Worm (Caenorhabditis elegans) whole organism, L1 larva: ENCODE data around the gene cdk-4.

Source experiments
- C04F5.9 ChIP-seq: sonication (generic microtip); optimal IDR thresholded peaks from 2 replicates; lab custom pipeline; 2016; ENCODE audit warnings: missing genetic modification characterization, missing compliant biosample characterization
- C16A3.4 ChIP-seq: fragments of 150-350 bp; optimal IDR thresholded peaks from 2 replicates; lab custom pipeline; 2014; ENCODE audit warnings: missing biosample characterization, missing genetic modification characterization
- C34B4.2 ChIP-seq: sonication (generic microtip); optimal IDR thresholded peaks from 2 replicates; lab custom pipeline; 2017; ENCODE audit warnings: mild to moderate bottlenecking, missing genetic modification characterization, missing compliant biosample characterization
- F16B12.6 ChIP-seq: fragments of 150-350 bp; optimal IDR thresholded peaks from 2 replicates; lab custom pipeline; 2014; ENCODE audit warnings: missing biosample characterization, missing genetic modification characterization
- Y116A8C.19 ChIP-seq: sonication (generic microtip); optimal IDR thresholded peaks from 2 replicates; lab custom pipeline; 2016; ENCODE audit warnings: missing compliant biosample characterization, missing genetic modification characterization, borderline replicate concordance
- alr-1 ChIP-seq: fragments of 200-800 bp; sonication (Bioruptor generic); optimal IDR thresholded peaks from 2 replicates; lab custom pipeline; 2018; ENCODE audit warnings: borderline replicate concordance, mild to moderate bottlenecking, missing genetic modification characterization, missing compliant biosample characterization
- aly-2 ChIP-seq: fragments of 150-350 bp; optimal IDR thresholded peaks from 2 replicates; lab custom pipeline; 2014; ENCODE audit warnings: missing biosample characterization, missing genetic modification characterization
- ama-1 ChIP-seq: fragments of 150-350 bp; optimal IDR thresholded peaks from 2 replicates; lab custom pipeline; 2014
- blmp-1 ChIP-seq: fragments of 150-350 bp; optimal IDR thresholded peaks from 2 replicates; lab custom pipeline; 2014; ENCODE audit warnings: missing biosample characterization, missing genetic modification characterization
- ceh-63 ChIP-seq: fragments of 200-800 bp; sonication (Bioruptor generic); optimal IDR thresholded peaks from 2 replicates; lab custom pipeline; 2018; ENCODE audit warnings: mild to moderate bottlenecking, missing genetic modification characterization, missing compliant biosample characterization
- ceh-8 ChIP-seq: fragments of 200-800 bp; sonication (Bioruptor generic); optimal IDR thresholded peaks from 2 replicates; lab custom pipeline; 2018; ENCODE audit warnings: mild to moderate bottlenecking, missing genetic modification characterization, moderate library complexity, missing compliant biosample characterization
- ceh-82 ChIP-seq, 3 experiments: fragments of 150-350 bp in 1 of 3; sonication (generic microtip) in 2 of 3; optimal IDR thresholded peaks; 2 replicates each; lab custom pipeline; 2014 to 2017; ENCODE audit warnings: missing biosample characterization in 3 of 3, missing genetic modification characterization in 3 of 3
- ceh-88 ChIP-seq: fragments of 200-800 bp; sonication (Bioruptor generic); IDR thresholded peaks from 2 replicates; pipeline ENCODE4 v1.3.6; 2022; ENCODE audit warnings: missing genetic modification characterization, missing compliant biosample characterization
- dsc-1 ChIP-seq: sonication (generic microtip); optimal IDR thresholded peaks from 2 replicates; lab custom pipeline; 2016; ENCODE audit warnings: mild to moderate bottlenecking, missing genetic modification characterization, missing compliant biosample characterization
- efl-1 ChIP-seq, 4 experiments: fragments of 150-350 bp; optimal IDR thresholded peaks in 3 of 4; peaks in 1 of 4; 1 replicate in 1 of 4; 2 replicates in 3 of 4; lab custom pipeline; 2014; ENCODE audit warnings: missing biosample characterization in 2 of 4, missing genetic modification characterization in 2 of 4, missing genetic modification reagents in 2 of 4
- efl-3 ChIP-seq: fragments of 200-800 bp; sonication (Bioruptor generic); optimal IDR thresholded peaks from 2 replicates; lab custom pipeline; 2018; ENCODE audit warnings: mild to moderate bottlenecking, missing genetic modification characterization, missing compliant biosample characterization
- egl-27 ChIP-seq, 2 experiments: fragments of 150-350 bp in 1 of 2; sonication (generic microtip); optimal IDR thresholded peaks; 3 replicates each; lab custom pipeline; 2017 to 2018; ENCODE audit warnings: missing biosample characterization in 2 of 2, missing genetic modification characterization in 2 of 2, missing genetic modification reagents in 2 of 2
- fkh-4 ChIP-seq: sonication (generic microtip); optimal IDR thresholded peaks from 2 replicates; lab custom pipeline; 2016; ENCODE audit warnings: missing compliant biosample characterization, missing genetic modification characterization, borderline replicate concordance
- hlh-4 ChIP-seq: sonication (generic microtip); optimal IDR thresholded peaks from 2 replicates; lab custom pipeline; 2016; ENCODE audit warnings: mild to moderate bottlenecking, missing genetic modification characterization, missing compliant biosample characterization
- hpl-2 ChIP-seq: fragments of 150-350 bp; optimal IDR thresholded peaks from 2 replicates; lab custom pipeline; 2014; ENCODE audit warnings: missing biosample characterization, missing genetic modification reagents, missing genetic modification characterization
- irx-1 ChIP-seq: sonication (generic microtip); optimal IDR thresholded peaks from 2 replicates; lab custom pipeline; 2016; ENCODE audit warnings: missing genetic modification characterization, missing compliant biosample characterization
- isw-1 ChIP-seq: fragments of 200-800 bp; sonication (Bioruptor generic); IDR thresholded peaks from 2 replicates; pipeline ENCODE4 v1.3.6; 2022; ENCODE audit warnings: missing genetic modification characterization, missing compliant biosample characterization
- jun-1 ChIP-seq: fragments of 150-350 bp; optimal IDR thresholded peaks from 2 replicates; lab custom pipeline; 2014; ENCODE audit warnings: missing biosample characterization, missing genetic modification reagents, missing genetic modification characterization
- lin-14 ChIP-seq: fragments of 200-800 bp; sonication (Bioruptor generic); optimal IDR thresholded peaks from 2 replicates; lab custom pipeline; 2018; ENCODE audit warnings: mild to moderate bottlenecking, missing genetic modification characterization, moderate library complexity, missing compliant biosample characterization
- lin-15B ChIP-seq: fragments of 150-350 bp; sonication (generic microtip); optimal IDR thresholded peaks from 3 replicates; lab custom pipeline; 2014; ENCODE audit warnings: missing biosample characterization, missing genetic modification characterization
- lin-35 ChIP-seq, 2 experiments: fragments of 150-350 bp; optimal IDR thresholded peaks; 2 replicates each; lab custom pipeline; 2014; ENCODE audit warnings: missing biosample characterization in 2 of 2, missing genetic modification characterization in 2 of 2, missing genetic modification reagents in 2 of 2
- lin-39 ChIP-seq: fragments of 150-350 bp; optimal IDR thresholded peaks from 2 replicates; lab custom pipeline; 2014; ENCODE audit warnings: missing biosample characterization, missing genetic modification reagents, missing genetic modification characterization
- lsy-2 ChIP-seq, 2 experiments: fragments of 150-350 bp; optimal IDR thresholded peaks; 2 replicates each; lab custom pipeline; 2014; ENCODE audit warnings: missing biosample characterization in 2 of 2, missing genetic modification characterization in 2 of 2
- mab-9 ChIP-seq: fragments of 200-800 bp; sonication (Bioruptor generic); IDR thresholded peaks from 2 replicates; pipeline ENCODE4 v1.3.6; 2022; ENCODE audit warnings: missing genetic modification reagents, missing genetic modification characterization, missing compliant biosample characterization
- mdl-1 ChIP-seq, 2 experiments: fragments of 150-350 bp; optimal IDR thresholded peaks; 2 replicates each; lab custom pipeline; 2014 to 2017; ENCODE audit warnings: missing biosample characterization in 2 of 2, missing genetic modification characterization in 2 of 2, inconsistent platforms in 1 of 2
- mep-1 ChIP-seq: fragments of 150-350 bp; optimal IDR thresholded peaks from 2 replicates; lab custom pipeline; 2014; ENCODE audit warnings: missing biosample characterization, missing genetic modification characterization
- nhr-12 ChIP-seq: sonication (generic microtip); optimal IDR thresholded peaks from 2 replicates; lab custom pipeline; 2017; ENCODE audit warnings: missing biosample characterization, missing genetic modification characterization
- nhr-19 ChIP-seq: fragments of 200-800 bp; sonication (Bioruptor generic); conservative IDR thresholded peaks from 2 replicates; pipeline ENCODE4 v1.3.6; 2022; ENCODE audit warnings: missing genetic modification characterization, missing compliant biosample characterization
- nhr-20 ChIP-seq: sonication (generic microtip); optimal IDR thresholded peaks from 2 replicates; lab custom pipeline; 2016; ENCODE audit warnings: mild to moderate bottlenecking, missing genetic modification characterization, missing compliant biosample characterization
- nhr-237 ChIP-seq: fragments of 150-350 bp; optimal IDR thresholded peaks from 2 replicates; lab custom pipeline; 2014; ENCODE audit warnings: missing biosample characterization, missing genetic modification characterization
- nhr-47 ChIP-seq: sonication (generic microtip); optimal IDR thresholded peaks from 2 replicates; lab custom pipeline; 2016; ENCODE audit warnings: mild to moderate bottlenecking, missing genetic modification characterization, moderate library complexity, missing compliant biosample characterization
- nhr-77 ChIP-seq: fragments of 150-350 bp; optimal IDR thresholded peaks from 2 replicates; lab custom pipeline; 2014; ENCODE audit warnings: missing biosample characterization, missing genetic modification characterization
- nhr-84 ChIP-seq: sonication (generic microtip); optimal IDR thresholded peaks from 2 replicates; lab custom pipeline; 2017; ENCODE audit warnings: missing biosample characterization, missing genetic modification characterization
- nhr-85 ChIP-seq: sonication (generic microtip); peaks from one replicate; lab custom pipeline; 2016; ENCODE audit warnings: missing genetic modification characterization, inconsistent platforms, missing compliant biosample characterization
- nhr-90 ChIP-seq: sonication (generic microtip); optimal IDR thresholded peaks from 2 replicates; lab custom pipeline; 2016; ENCODE audit warnings: mild to moderate bottlenecking, missing genetic modification characterization, missing compliant biosample characterization; ENCODE audit not compliant: poor library complexity
- pax-3 ChIP-seq: fragments of 200-800 bp; sonication (Bioruptor generic); optimal IDR thresholded peaks from 2 replicates; lab custom pipeline; 2018; ENCODE audit warnings: mild to moderate bottlenecking, missing genetic modification characterization, moderate library complexity, missing compliant biosample characterization
- pqm-1 ChIP-seq: sonication (generic microtip); optimal IDR thresholded peaks from 3 replicates; lab custom pipeline; 2017; ENCODE audit warnings: missing biosample characterization, missing genetic modification characterization
- skn-1 ChIP-seq: fragments of 150-350 bp; optimal IDR thresholded peaks from 2 replicates; lab custom pipeline; 2014; ENCODE audit warnings: missing biosample characterization, missing genetic modification characterization
- snu-23 ChIP-seq: sonication (generic microtip); optimal IDR thresholded peaks from 2 replicates; lab custom pipeline; 2016; ENCODE audit warnings: missing genetic modification characterization, missing compliant biosample characterization
- sptf-1 ChIP-seq: fragments of 150-350 bp; optimal IDR thresholded peaks from 2 replicates; lab custom pipeline; 2014; ENCODE audit warnings: missing biosample characterization, missing genetic modification characterization
- tbx-2 ChIP-seq: sonication (generic microtip); optimal IDR thresholded peaks from 2 replicates; lab custom pipeline; 2016; ENCODE audit warnings: missing genetic modification characterization, missing compliant biosample characterization
- unc-130 ChIP-seq: fragments of 150-350 bp; optimal IDR thresholded peaks from 2 replicates; lab custom pipeline; 2017; ENCODE audit warnings: missing biosample characterization, missing genetic modification characterization, inconsistent platforms
- unc-86 ChIP-seq: sonication (generic microtip); optimal IDR thresholded peaks from 2 replicates; lab custom pipeline; 2016; ENCODE audit warnings: missing genetic modification characterization, missing compliant biosample characterization
- xbp-1 ChIP-seq: sonication (generic microtip); optimal IDR thresholded peaks from 2 replicates; lab custom pipeline; 2016; ENCODE audit warnings: missing genetic modification characterization, missing compliant biosample characterization
- ztf-11 ChIP-seq, 2 experiments: sonication (generic microtip); optimal IDR thresholded peaks; 2 replicates each; lab custom pipeline; 2016 to 2017; ENCODE audit warnings: missing genetic modification characterization in 2 of 2, missing biosample characterization in 1 of 2, missing compliant biosample characterization in 1 of 2
- ztf-4 ChIP-seq: fragments of 150-350 bp; optimal IDR thresholded peaks from 2 replicates; lab custom pipeline; 2014; ENCODE audit warnings: missing biosample characterization, missing genetic modification characterization

The cdk-4 gene

DNA sequence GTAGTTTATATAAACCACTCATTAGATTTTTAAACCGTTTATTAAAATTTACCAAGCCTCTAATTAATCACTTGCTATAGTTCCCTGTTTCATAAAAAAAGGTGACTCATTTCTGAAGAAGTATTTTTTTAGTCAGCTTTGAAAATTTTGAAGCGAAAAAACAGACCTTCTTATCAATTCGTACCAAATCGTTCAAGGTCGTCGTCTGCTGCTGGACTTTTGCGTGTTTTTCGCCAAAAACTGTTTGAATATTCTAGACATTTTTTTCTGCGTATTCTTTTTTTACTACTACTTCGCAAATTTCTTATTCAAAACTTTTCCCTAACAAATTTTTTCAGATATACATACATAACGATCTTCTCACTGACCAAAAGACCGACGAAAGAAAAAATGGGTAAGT is 23.5 kb upstream of the cdk-4 start, which contains the start of gene cah-4:
Gene cah-4 (plus strand): TSS at position 339 of the 400 bp plus-strand sequence.
- peak; percentile 35 for TF ChIP-seq ama-1
- TF ChIP-seq pax-3 = no peak
- TF ChIP-seq nhr-85 = peak; percentile 63
- no peak for TF ChIP-seq ztf-11 (tag; optimal IDR thresholded peaks at IDR 0.05; lab: Kevin White, UChicago)

DNA sequence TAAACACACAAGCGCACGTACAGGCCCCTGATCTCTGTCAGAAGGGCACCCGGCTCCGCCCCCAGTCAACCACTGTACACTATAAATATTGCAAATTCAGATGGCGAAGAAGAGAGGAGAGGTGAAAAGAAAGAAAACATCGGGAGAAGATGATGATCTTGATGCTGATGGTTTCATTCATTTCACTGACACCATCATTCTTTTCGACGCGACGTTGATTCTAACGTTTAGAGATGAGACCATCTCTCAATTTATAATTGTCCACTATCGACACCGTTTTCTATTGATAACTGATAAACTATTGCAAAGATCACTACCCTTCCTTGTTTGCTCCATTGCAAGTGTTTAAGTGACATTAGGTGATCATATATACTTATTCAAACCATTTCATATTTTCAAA is 22.6 kb upstream of the cdk-4 start:
- TF ChIP-seq F16B12.6 (tag; lab: Kevin White, UChicago) = no peak
- no peak for TF ChIP-seq fkh-4
- TF ChIP-seq snu-23 (GFP tag; lab: Kevin White, UChicago) = peak; percentile 57
- peak; percentile 55 for TF ChIP-seq nhr-47 (tag; lab: Kevin White, UChicago)
- TF ChIP-seq sptf-1 (tag; lab: Kevin White, UChicago) = no peak
- TF ChIP-seq nhr-77 (tag; lab: Kevin White, UChicago) = no peak
- TF ChIP-seq C16A3.4 (tag; lab: Kevin White, UChicago) = peak; percentile 18
- TF ChIP-seq lin-14 (GFP tag; lab: Kevin White, UChicago) = peak; percentile 55
- no peak for TF ChIP-seq ceh-82 (tag; optimal IDR thresholded peaks at IDR 0.05; lab: Kevin White, UChicago)
- no peak for TF ChIP-seq jun-1 (tag; lab: Kevin White, UChicago)
- no peak for TF ChIP-seq ztf-11 (tag; optimal IDR thresholded peaks at IDR 0.05; lab: Kevin White, UChicago)
- TF ChIP-seq tbx-2 (tag; lab: Kevin White, UChicago) = peak; percentile 56
- no peak for TF ChIP-seq ceh-63
- no peak for TF ChIP-seq mdl-1 (tag; optimal IDR thresholded peaks at IDR 0.05; lab: Kevin White, UChicago)
- TF ChIP-seq ztf-4 (tag; lab: Kevin White, UChicago) = no peak
- TF ChIP-seq lin-15B (tag; lab: Kevin White, UChicago) = no peak
- no peak for TF ChIP-seq nhr-237 (tag; lab: Kevin White, UChicago)
- TF ChIP-seq ceh-8 (GFP tag; lab: Kevin White, UChicago) = no peak
- no peak for TF ChIP-seq egl-27 (tag; optimal IDR thresholded peaks at IDR 0.05; lab: Kevin White, UChicago)
- peak; percentile 70 for TF ChIP-seq nhr-20 (tag; lab: Kevin White, UChicago)
- no peak for TF ChIP-seq irx-1 (tag; lab: Kevin White, UChicago)
- TF ChIP-seq nhr-90 (tag; lab: Kevin White, UChicago) = peak; percentile 53
- TF ChIP-seq efl-3 (GFP tag; lab: Kevin White, UChicago) = no peak
- no peak for TF ChIP-seq hlh-4
- TF ChIP-seq nhr-84 (tag; lab: Kevin White, UChicago) = no peak
- no peak for TF ChIP-seq hpl-2 (GFP tag; lab: Kevin White, UChicago)
- no peak for TF ChIP-seq alr-1 (tag; lab: Kevin White, UChicago)
- TF ChIP-seq mep-1 (tag; lab: Kevin White, UChicago) = no peak
- peak; percentile 59 for TF ChIP-seq ama-1
- TF ChIP-seq ceh-88 (GFP tag; lab: Robert Waterston, UW) = no peak
- no peak for TF ChIP-seq aly-2 (tag; lab: Kevin White, UChicago)
- TF ChIP-seq pqm-1 (tag; lab: Kevin White, UChicago) = no peak
- peak in 1 of 2 experiments; percentile 75 for TF ChIP-seq lin-35 (GFP tag; optimal IDR thresholded peaks at IDR 0.05; lab: Kevin White, UChicago)
- TF ChIP-seq isw-1 (GFP tag; lab: Robert Waterston, UW) = no peak
- TF ChIP-seq C04F5.9 (tag; lab: Kevin White, UChicago) = no peak
- no peak for TF ChIP-seq mab-9 (GFP tag; lab: Robert Waterston, UW)
- TF ChIP-seq unc-130 (tag; lab: Kevin White, UChicago) = peak; percentile 34
- no peak for TF ChIP-seq unc-86
- TF ChIP-seq blmp-1 (tag; lab: Kevin White, UChicago) = peak; percentile 78
- no peak for TF ChIP-seq skn-1 (tag; lab: Kevin White, UChicago)
- no peak for TF ChIP-seq Y116A8C.19 (tag; lab: Kevin White, UChicago)
- no peak for TF ChIP-seq lin-39 (tag; lab: Kevin White, UChicago)
- TF ChIP-seq xbp-1 (tag; lab: Kevin White, UChicago) = no peak
- TF ChIP-seq efl-1 (optimal IDR thresholded peaks at IDR 0.05; lab: Kevin White, UChicago) = no peak
- peak in 1 of 2 experiments; percentile 89 for TF ChIP-seq efl-1 (GFP tag; optimal IDR thresholded peaks at IDR 0.05 in 1 of 2; lab: Kevin White, UChicago)
- no peak for TF ChIP-seq dsc-1
- peak in 1 of 2 experiments; percentile 36 for TF ChIP-seq lsy-2 (tag; optimal IDR thresholded peaks at IDR 0.05; lab: Kevin White, UChicago)
- TF ChIP-seq nhr-12 = no peak
- TF ChIP-seq nhr-19 = peak; percentile 30
- TF ChIP-seq C34B4.2 = no peak
